Worm (Caenorhabditis elegans): ENCODE data around the gene F01E11.20.

The F01E11.20 gene

ce11 chrX:6970134-6970533 is 26.2 kb downstream of the F01E11.20 start:
- TF ChIP-seq alr-1 (tag; optimal IDR thresholded peaks at IDR 0.05) (no peak), nhr-10 (tag; optimal IDR thresholded peaks at IDR 0.05) (no peak)

ce11 chrX:6968553-6968952 is 27.8 kb downstream of the F01E11.20 start:
- TF ChIP-seq mbf-1 (tag; optimal IDR thresholded peaks at IDR 0.05) (no peak), nhr-10 (tag; optimal IDR thresholded peaks at IDR 0.05) (no peak), fos-1 (tag; optimal IDR thresholded peaks at IDR 0.05) (no peak), nhr-6 (tag; optimal IDR thresholded peaks at IDR 0.05) (no peak), nhr-77 (tag; optimal IDR thresholded peaks at IDR 0.05) (no peak), unc-55 (GFP tag; optimal IDR thresholded peaks at IDR 0.05) (no peak), lsy-2 (tag; optimal IDR thresholded peaks at IDR 0.05) (no peak), ztf-1 (GFP tag; conservative IDR thresholded peaks at IDR 0.05) (no peak), peb-1 (tag; optimal IDR thresholded peaks at IDR 0.05) (no peak), nhr-129 (tag; optimal IDR thresholded peaks at IDR 0.05) (no peak), mab-5 (tag; optimal IDR thresholded peaks at IDR 0.05) (no peak), lin-13 (GFP tag; optimal IDR thresholded peaks at IDR 0.05) (no peak), Y55F3AM.14 (GFP tag; optimal IDR thresholded peaks at IDR 0.05) (no peak), nhr-237 (tag; optimal IDR thresholded peaks at IDR 0.05) (no peak), snpc-4 (tag; optimal IDR thresholded peaks at IDR 0.05) (no peak), ZK546.5 (tag; optimal IDR thresholded peaks at IDR 0.05) (no peak), nhr-21 (tag; optimal IDR thresholded peaks at IDR 0.05) (no peak), sma-9 (GFP tag; optimal IDR thresholded peaks at IDR 0.05) (no peak), sma-9 (tag; optimal IDR thresholded peaks at IDR 0.05) (no peak), aly-2 (tag; optimal IDR thresholded peaks at IDR 0.05) (no peak)

ce11 chrX:6967057-6967456 is 29.3 kb downstream of the F01E11.20 start, which contains the start of gene F01E11.3:
F01E11.3 (plus strand) TSS chrX:6967357.
- no peak for TF ChIP-seq alr-1 (tag; optimal IDR thresholded peaks at IDR 0.05)
- TF ChIP-seq nhr-77 (tag; optimal IDR thresholded peaks at IDR 0.05), result no peak
- no peak for TF ChIP-seq crh-2 (tag; optimal IDR thresholded peaks at IDR 0.05)
- no peak for TF ChIP-seq elt-1 (tag; optimal IDR thresholded peaks at IDR 0.05)
- no peak for TF ChIP-seq ztf-11 (tag; optimal IDR thresholded peaks at IDR 0.05)
- TF ChIP-seq ceh-82 (tag; optimal IDR thresholded peaks at IDR 0.05), result no peak
- TF ChIP-seq ztf-1 (GFP tag; conservative IDR thresholded peaks at IDR 0.05), result no peak
- TF ChIP-seq lsy-2 (tag; optimal IDR thresholded peaks at IDR 0.05), result no peak
- TF ChIP-seq lin-11 (tag; optimal IDR thresholded peaks at IDR 0.05), result no peak
- TF ChIP-seq gmeb-1 (tag; optimal IDR thresholded peaks at IDR 0.05), result no peak
- TF ChIP-seq F13H6.1 (tag; optimal IDR thresholded peaks at IDR 0.05), result no peak
- no peak for TF ChIP-seq nhr-25 (tag; optimal IDR thresholded peaks at IDR 0.05)
- TF ChIP-seq nhr-21 (tag; optimal IDR thresholded peaks at IDR 0.05), result no peak
- no peak for TF ChIP-seq nhr-23 (tag; optimal IDR thresholded peaks at IDR 0.05)

- no peak for TF ChIP-seq ztf-4 (tag; optimal IDR thresholded peaks at IDR 0.05)
Measured at ce11 chrX:6963842-6964241, 32.5 kb downstream of the F01E11.20 start.

- TF ChIP-seq nhr-21 (tag; optimal IDR thresholded peaks at IDR 0.05), result no peak
- no peak for TF ChIP-seq nhr-6 (tag; optimal IDR thresholded peaks at IDR 0.05)
- TF ChIP-seq C34F6.9 (tag; optimal IDR thresholded peaks at IDR 0.05), result peak; percentile 13
- no peak for TF ChIP-seq lin-39 (tag; optimal IDR thresholded peaks at IDR 0.05)
- no peak for TF ChIP-seq nhr-237 (tag; optimal IDR thresholded peaks at IDR 0.05)
- peak in 1 of 2 experiments; percentile 2 for TF ChIP-seq lsy-2 (tag; optimal IDR thresholded peaks at IDR 0.05)
- TF ChIP-seq sem-4 (tag; optimal IDR thresholded peaks at IDR 0.05), result no peak
Measured at ce11 chrX:6962347-6962746, 34.0 kb downstream of the F01E11.20 start.

ce11 chrX:6959534-6959933 is 36.8 kb downstream of the F01E11.20 start:
- no peak for TF ChIP-seq nhr-25 (tag; optimal IDR thresholded peaks at IDR 0.05)
- peak; percentile 41 for TF ChIP-seq nhr-129 (tag; optimal IDR thresholded peaks at IDR 0.05)
- TF ChIP-seq skn-1 (tag; optimal IDR thresholded peaks at IDR 0.05), result no peak
- TF ChIP-seq ZK546.5 (tag; optimal IDR thresholded peaks at IDR 0.05), result no peak
- TF ChIP-seq F13H6.1 (tag; optimal IDR thresholded peaks at IDR 0.05), result peak; percentile 10
